Fruit fly (Drosophila melanogaster) whole organism, prepupa: ENCODE measurements around the gene mbt.

Experiments used
- CG4318 ChIP-seq: fragments of 200-800 bp; sonication (Bioruptor generic); optimal IDR thresholded peaks from 3 replicates; lab custom pipeline; 2017; ENCODE audit warnings: missing biosample characterization, mild to moderate bottlenecking, missing genetic modification characterization
- Eip78C ChIP-seq: fragments of 200-800 bp; sonication (Bioruptor generic); peaks from one replicate; lab custom pipeline; 2016; ENCODE audit warnings: missing biosample characterization, missing genetic modification characterization
- Ets96B ChIP-seq: fragments of 200-800 bp; optimal IDR thresholded peaks from 2 replicates; lab custom pipeline; 2019; ENCODE audit warnings: missing biosample characterization, mild to moderate bottlenecking, missing genetic modification characterization, moderate library complexity
- Sox14 ChIP-seq: fragments of 200-800 bp; sonication (Bioruptor generic); optimal IDR thresholded peaks from 3 replicates; lab custom pipeline; 2016; ENCODE audit warnings: missing biosample characterization, missing genetic modification characterization
- lz ChIP-seq: fragments of 200-800 bp; sonication (Bioruptor generic); optimal IDR thresholded peaks from 3 replicates; lab custom pipeline; 2016; ENCODE audit warnings: missing biosample characterization, missing genetic modification characterization
- pdm3 ChIP-seq: fragments of 200-800 bp; sonication (Bioruptor generic); optimal IDR thresholded peaks from 3 replicates; lab custom pipeline; 2016; ENCODE audit warnings: missing biosample characterization, missing genetic modification characterization

DNA sequence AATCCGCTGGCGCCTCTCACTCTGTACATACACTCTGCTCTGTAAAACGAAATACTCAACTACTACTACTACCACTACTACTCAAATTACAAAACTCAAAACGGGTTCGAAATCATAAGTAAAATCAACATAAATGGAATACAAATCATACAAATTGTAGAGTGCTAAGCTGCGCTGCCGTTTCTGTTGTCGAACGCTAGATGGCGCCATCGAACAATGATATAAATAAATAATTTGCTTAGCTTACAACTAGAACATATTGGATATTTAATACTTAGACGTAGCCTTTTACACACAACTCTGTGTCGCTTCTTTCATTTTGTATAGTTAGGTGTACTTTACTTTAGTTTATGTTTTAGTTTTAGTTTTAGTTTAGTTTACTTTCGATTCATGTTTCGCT lies 14.0 kb downstream of the mbt start:
- no peak for TF ChIP-seq Sox14 (GFP tag; lab: Kevin White, UChicago)
- TF ChIP-seq Ets96B (tag; lab: Kevin White, UChicago), result no peak
- TF ChIP-seq lz, result no peak
- TF ChIP-seq pdm3 (GFP tag; lab: Kevin White, UChicago), result no peak
- no peak for TF ChIP-seq CG4318 (GFP tag; lab: Kevin White, UChicago)
- no peak for TF ChIP-seq Eip78C (GFP tag; lab: Kevin White, UChicago)
